Fruit fly (Drosophila melanogaster) whole organism, embryonic: ENCODE data around the gene CG10300.

Source experiments
- CG10274 ChIP-seq: fragments of 200-800 bp; sonication (Bioruptor generic); optimal IDR thresholded peaks from 3 replicates; lab custom pipeline; 2017; ENCODE audit warnings: missing biosample characterization, mild to moderate bottlenecking, missing genetic modification characterization
- CG10431 ChIP-seq: fragments of 200-800 bp; sonication (Bioruptor generic); optimal IDR thresholded peaks from 3 replicates; lab custom pipeline; 2018; ENCODE audit warnings: missing biosample characterization, mild to moderate bottlenecking, missing genetic modification characterization
- CG11560 ChIP-seq: fragments of 200-800 bp; sonication (Bioruptor generic); IDR thresholded peaks from 3 replicates; pipeline ENCODE4 v1.3.6; 2022; ENCODE audit warnings: missing biosample characterization, missing genetic modification characterization
- CG12104 ChIP-seq: fragments of 200-800 bp; sonication (Bioruptor generic); optimal IDR thresholded peaks from 3 replicates; lab custom pipeline; 2016; ENCODE audit warnings: missing biosample characterization, missing genetic modification characterization
- CG13296 ChIP-seq: fragments of 200-800 bp; sonication (Bioruptor generic); optimal IDR thresholded peaks from 3 replicates; lab custom pipeline; 2018; ENCODE audit warnings: missing biosample characterization, mild to moderate bottlenecking, missing genetic modification characterization
- CG14965 ChIP-seq: fragments of 200-800 bp; sonication (Bioruptor generic); optimal IDR thresholded peaks from 2 replicates; lab custom pipeline; 2016; ENCODE audit warnings: missing biosample characterization, missing genetic modification characterization, borderline replicate concordance
- CG30403 ChIP-seq: fragments of 200-800 bp; sonication (Bioruptor generic); optimal IDR thresholded peaks from 3 replicates; lab custom pipeline; 2016; ENCODE audit warnings: missing biosample characterization, missing genetic modification characterization
- CG32532 ChIP-seq: fragments of 200-800 bp; sonication (Bioruptor generic); IDR thresholded peaks from 2 replicates; pipeline ENCODE4 v1.3.6; 2022; ENCODE audit warnings: missing biosample characterization, missing genetic modification characterization
- CG3281 ChIP-seq: fragments of 200-800 bp; sonication (Bioruptor generic); optimal IDR thresholded peaks from 3 replicates; lab custom pipeline; 2017; ENCODE audit warnings: missing biosample characterization, mild to moderate bottlenecking, missing genetic modification characterization
- CG3407 ChIP-seq: fragments of 200-800 bp; sonication (Bioruptor generic); optimal IDR thresholded peaks from 2 replicates; lab custom pipeline; 2018; ENCODE audit warnings: missing biosample characterization, mild to moderate bottlenecking, missing genetic modification characterization
- CG4282 ChIP-seq: fragments of 200-800 bp; sonication (Bioruptor generic); optimal IDR thresholded peaks from 2 replicates; lab custom pipeline; 2016; ENCODE audit warnings: missing biosample characterization, missing genetic modification characterization
- CG43689 ChIP-seq: fragments of 200-800 bp; sonication (Bioruptor generic); IDR thresholded peaks from 2 replicates; pipeline ENCODE4 v1.3.6; 2022; ENCODE audit warnings: missing biosample characterization, missing genetic modification characterization
- CG6175 ChIP-seq: fragments of 200-800 bp; sonication (Bioruptor generic); IDR thresholded peaks from 3 replicates; pipeline ENCODE4 v1.3.6; 2022; ENCODE audit warnings: missing biosample characterization, missing genetic modification characterization
- CG6791 ChIP-seq: fragments of 200-800 bp; sonication (Bioruptor generic); IDR thresholded peaks from 3 replicates; pipeline ENCODE4 v1.3.6; 2022; ENCODE audit warnings: missing biosample characterization, missing genetic modification characterization; ENCODE audit not compliant: partially characterized antibody
- CG7556 ChIP-seq: fragments of 200-800 bp; sonication (Bioruptor generic); optimal IDR thresholded peaks from 2 replicates; lab custom pipeline; 2017; ENCODE audit warnings: missing biosample characterization, mild to moderate bottlenecking, missing genetic modification characterization
- CG7963 ChIP-seq: fragments of 200-800 bp; sonication (Bioruptor generic); IDR thresholded peaks from 3 replicates; pipeline ENCODE4 v1.3.6; 2022; ENCODE audit warnings: missing biosample characterization, missing genetic modification characterization; ENCODE audit not compliant: partially characterized antibody
- CG8924 ChIP-seq: fragments of 200-800 bp; optimal IDR thresholded peaks from 3 replicates; lab custom pipeline; 2019; ENCODE audit warnings: missing biosample characterization, mild to moderate bottlenecking, missing genetic modification characterization, moderate library complexity
- CG8944 ChIP-seq: fragments of 200-800 bp; sonication (Bioruptor generic); optimal IDR thresholded peaks from 3 replicates; lab custom pipeline; 2016; ENCODE audit warnings: missing biosample characterization, missing genetic modification characterization
- CTCF ChIP-seq: fragments of 200-800 bp; sonication (Bioruptor generic); optimal IDR thresholded peaks from 2 replicates; lab custom pipeline; 2017; ENCODE audit warnings: missing biosample characterization, mild to moderate bottlenecking, missing genetic modification characterization, moderate library complexity
- Dp ChIP-seq: fragments of 200-800 bp; sonication (Bioruptor generic); optimal IDR thresholded peaks from 2 replicates; lab custom pipeline; 2018; ENCODE audit warnings: missing biosample characterization, mild to moderate bottlenecking, missing genetic modification characterization, moderate library complexity
- Eip74EF ChIP-seq, 2 experiments: fragments of 200-800 bp in 1 of 2; fragments of >200 bp in 1 of 2; sonication (Bioruptor generic) in 1 of 2; optimal IDR thresholded peaks; 2 replicates each; lab custom pipeline; 2017 to 2019; ENCODE audit warnings: missing biosample characterization in 2 of 2, missing genetic modification characterization in 2 of 2, mild to moderate bottlenecking in 1 of 2, moderate library complexity in 1 of 2
- Ets65A ChIP-seq: fragments of 200-800 bp; sonication (Bioruptor generic); peaks from one replicate; lab custom pipeline; 2016; ENCODE audit warnings: missing biosample characterization, missing genetic modification characterization
- Ets97D ChIP-seq: fragments of 200-800 bp; sonication (Bioruptor generic); optimal IDR thresholded peaks from 3 replicates; lab custom pipeline; 2016; ENCODE audit warnings: missing biosample characterization, missing genetic modification characterization
- HLHmδ ChIP-seq: fragments of 200-800 bp; sonication (Bioruptor generic); optimal IDR thresholded peaks from 2 replicates; lab custom pipeline; 2018; ENCODE audit warnings: missing biosample characterization, mild to moderate bottlenecking, missing genetic modification characterization, moderate library complexity
- Jarid2 ChIP-seq: fragments of 200-800 bp; sonication (Bioruptor generic); optimal IDR thresholded peaks from 3 replicates; lab custom pipeline; 2017; ENCODE audit warnings: mild to moderate bottlenecking, missing biosample characterization, missing genetic modification reagents, missing genetic modification characterization
- Mrtf ChIP-seq: fragments of 200-800 bp; sonication (Bioruptor generic); IDR thresholded peaks from 3 replicates; pipeline ENCODE4 v1.3.6; 2022; ENCODE audit warnings: missing biosample characterization, missing genetic modification characterization
- Rx ChIP-seq: fragments of 200-800 bp; sonication (Bioruptor generic); IDR thresholded peaks from 2 replicates; pipeline ENCODE4 v1.3.6; 2022; ENCODE audit warnings: missing biosample characterization, missing genetic modification characterization
- Ssrp ChIP-seq: fragments of 200-800 bp; sonication (Bioruptor generic); optimal IDR thresholded peaks from 2 replicates; lab custom pipeline; 2018; ENCODE audit warnings: missing biosample characterization, mild to moderate bottlenecking, missing genetic modification characterization, moderate library complexity
- bbx ChIP-seq: fragments of 200-800 bp; sonication (Bioruptor generic); IDR thresholded peaks from 2 replicates; pipeline ENCODE4 v1.3.6; 2022; ENCODE audit warnings: missing biosample characterization, missing genetic modification characterization; ENCODE audit not compliant: partially characterized antibody
- corto ChIP-seq: fragments of 200-800 bp; sonication (Bioruptor generic); optimal IDR thresholded peaks from 2 replicates; lab custom pipeline; 2016; ENCODE audit warnings: missing biosample characterization, mild to moderate bottlenecking, missing genetic modification characterization, moderate library complexity
- dati ChIP-seq: fragments of 200-800 bp; sonication (Bioruptor generic); IDR thresholded peaks from 2 replicates; pipeline ENCODE4 v1.3.6; 2022; ENCODE audit warnings: missing biosample characterization, missing genetic modification characterization
- dm ChIP-seq: fragments of 200-800 bp; sonication (Bioruptor generic); optimal IDR thresholded peaks from 3 replicates; lab custom pipeline; 2016; ENCODE audit warnings: missing biosample characterization, missing genetic modification characterization
- dmrt11E ChIP-seq: fragments of 200-800 bp; sonication (Bioruptor generic); optimal IDR thresholded peaks from 3 replicates; lab custom pipeline; 2018; ENCODE audit warnings: missing biosample characterization, mild to moderate bottlenecking, missing genetic modification characterization, moderate library complexity
- dpn ChIP-seq, 2 experiments: fragments of 200-800 bp; sonication (Bioruptor generic); optimal IDR thresholded peaks; 3 replicates each; lab custom pipeline; 2016; ENCODE audit warnings: missing biosample characterization in 2 of 2, missing genetic modification characterization in 2 of 2
- ems ChIP-seq: fragments of 200-800 bp; sonication (Bioruptor generic); optimal IDR thresholded peaks from 3 replicates; lab custom pipeline; 2016; ENCODE audit warnings: missing biosample characterization, missing genetic modification characterization
- eyg ChIP-seq: fragments of 200-800 bp; sonication (Bioruptor generic); optimal IDR thresholded peaks from 3 replicates; lab custom pipeline; 2016; ENCODE audit warnings: missing biosample characterization, missing genetic modification characterization
- ftz-f1 ChIP-seq: fragments of 200-800 bp; sonication (Bioruptor generic); optimal IDR thresholded peaks from 2 replicates; lab custom pipeline; 2016; ENCODE audit warnings: missing biosample characterization, missing genetic modification characterization
- fu2 ChIP-seq: fragments of 200-800 bp; sonication (Bioruptor generic); optimal IDR thresholded peaks from 2 replicates; lab custom pipeline; 2016; ENCODE audit warnings: missing biosample characterization, missing genetic modification characterization
- gfzf ChIP-seq: fragments of 200-800 bp; sonication (Bioruptor generic); optimal IDR thresholded peaks from 2 replicates; lab custom pipeline; 2016; ENCODE audit warnings: missing biosample characterization, mild to moderate bottlenecking, missing genetic modification characterization, moderate library complexity
- gsb-n ChIP-seq: fragments of 200-800 bp; sonication (Bioruptor generic); optimal IDR thresholded peaks from 3 replicates; lab custom pipeline; 2018; ENCODE audit warnings: missing biosample characterization, mild to moderate bottlenecking, missing genetic modification characterization
- hbn ChIP-seq: fragments of 200-800 bp; sonication (Bioruptor generic); IDR thresholded peaks from 2 replicates; pipeline ENCODE4 v1.3.6; 2022; ENCODE audit warnings: missing biosample characterization, missing genetic modification characterization; ENCODE audit not compliant: partially characterized antibody
- ind ChIP-seq: fragments of 200-800 bp; sonication (Bioruptor generic); optimal IDR thresholded peaks from 3 replicates; lab custom pipeline; 2016; ENCODE audit warnings: missing biosample characterization, missing genetic modification characterization
- kni ChIP-seq: fragments of 200-800 bp; sonication (Bioruptor generic); optimal IDR thresholded peaks from 3 replicates; lab custom pipeline; 2017; ENCODE audit warnings: mild to moderate bottlenecking, missing biosample characterization, missing genetic modification reagents, missing genetic modification characterization
- knrl ChIP-seq: fragments of 200-800 bp; sonication (Bioruptor generic); IDR thresholded peaks from 3 replicates; pipeline ENCODE4 v1.3.6; 2022; ENCODE audit warnings: missing biosample characterization, missing genetic modification characterization; ENCODE audit not compliant: partially characterized antibody
- luna ChIP-seq: fragments of 200-800 bp; sonication (Bioruptor generic); optimal IDR thresholded peaks from 2 replicates; lab custom pipeline; 2016; ENCODE audit warnings: missing biosample characterization, missing genetic modification characterization
- mam ChIP-seq: fragments of 200-800 bp; sonication (Bioruptor generic); optimal IDR thresholded peaks from 3 replicates; lab custom pipeline; 2016; ENCODE audit warnings: missing biosample characterization, missing genetic modification characterization
- pum ChIP-seq: fragments of 200-800 bp; sonication (Bioruptor generic); optimal IDR thresholded peaks from 2 replicates; lab custom pipeline; 2016; ENCODE audit warnings: missing biosample characterization, missing genetic modification characterization
- sd ChIP-seq: fragments of 200-800 bp; sonication (Bioruptor generic); optimal IDR thresholded peaks from 3 replicates; lab custom pipeline; 2018; ENCODE audit warnings: missing biosample characterization, mild to moderate bottlenecking, missing genetic modification characterization, moderate library complexity
- ssp ChIP-seq: fragments of 200-800 bp; sonication (Bioruptor generic); IDR thresholded peaks from 2 replicates; pipeline ENCODE4 v1.3.6; 2022; ENCODE audit warnings: missing biosample characterization, missing genetic modification characterization
- stwl ChIP-seq: fragments of 200-800 bp; sonication (Bioruptor generic); optimal IDR thresholded peaks from 3 replicates; lab custom pipeline; 2018; ENCODE audit warnings: missing biosample characterization, mild to moderate bottlenecking, missing genetic modification characterization, moderate library complexity
- wek ChIP-seq: fragments of 200-800 bp; sonication (Bioruptor generic); optimal IDR thresholded peaks from 3 replicates; lab custom pipeline; 2018; ENCODE audit warnings: missing biosample characterization, mild to moderate bottlenecking, missing genetic modification characterization, moderate library complexity

The CG10300 gene

dm6 chr3R:23679911-23680336, 31.4 kb upstream of the CG10300 start, which contains the start of gene eIF3d1 (continued):
- TF ChIP-seq luna (GFP tag; lab: Kevin White, UChicago), result no peak
- no peak for TF ChIP-seq CG8924 (tag; lab: Kevin White, UChicago)
- TF ChIP-seq CG32532 (GFP tag; lab: Robert Waterston, UW), result no peak
- no peak for TF ChIP-seq Eip74EF (GFP tag; optimal IDR thresholded peaks at IDR 0.05; lab: Kevin White, UChicago)
- TF ChIP-seq CG11560 (tag; lab: Robert Waterston, UW), result peak; percentile 46; the same call in 1 of the 3 replicates
- no peak for TF ChIP-seq CG13296 (GFP tag; lab: Kevin White, UChicago)
- no peak for TF ChIP-seq CG7556 (GFP tag; lab: Kevin White, UChicago)
- no peak for TF ChIP-seq CG43689
- TF ChIP-seq ssp (GFP tag; lab: Robert Waterston, UW), result no peak
- TF ChIP-seq Ets65A (GFP tag; lab: Kevin White, UChicago), result peak; percentile 11
- TF ChIP-seq stwl (tag; lab: Kevin White, UChicago), result peak; percentile 76
- peak; percentile 32; the same call in 1 of the 3 replicates for TF ChIP-seq knrl (GFP tag; lab: Robert Waterston, UW)
- TF ChIP-seq gsb-n (tag; lab: Kevin White, UChicago), result no peak
- TF ChIP-seq CG6791 (GFP tag; lab: Robert Waterston, UW), result peak; percentile 57; the same call in 2 of the 3 replicates
- peak; percentile 23 for TF ChIP-seq fu2 (GFP tag; lab: Kevin White, UChicago)
- TF ChIP-seq dati (GFP tag; lab: Robert Waterston, UW), result 0 out of 2 replicates have a peak, but pooled peaks have one; percentile 20
- no peak for TF ChIP-seq CG8944
- TF ChIP-seq corto (GFP tag; lab: Kevin White, UChicago), result no peak
- no peak for TF ChIP-seq CG3281
- TF ChIP-seq Rx (GFP tag; lab: Robert Waterston, UW), result no peak
- no peak for TF ChIP-seq CG14965 (GFP tag; lab: Kevin White, UChicago)
- TF ChIP-seq gfzf (GFP tag; lab: Kevin White, UChicago), result peak; percentile 89
- no peak for TF ChIP-seq HLHmδ
- TF ChIP-seq CG3407 (GFP tag; lab: Kevin White, UChicago), result no peak
- peak; percentile 8 for TF ChIP-seq ems
- TF ChIP-seq ftz-f1, result peak; percentile 40
- peak; percentile 26 for TF ChIP-seq pum (GFP tag; lab: Kevin White, UChicago)
- peak; percentile 4 for TF ChIP-seq ind (GFP tag; lab: Kevin White, UChicago)
- TF ChIP-seq Dp, result peak; percentile 98
- TF ChIP-seq Jarid2 (GFP tag; lab: Kevin White, UChicago), result no peak
- peak; percentile 98 for TF ChIP-seq CTCF
- peak; percentile 18 for TF ChIP-seq mam (GFP tag; lab: Kevin White, UChicago)
- peak; percentile 20 for TF ChIP-seq CG30403 (GFP tag; lab: Kevin White, UChicago)
- no peak for TF ChIP-seq CG4282 (GFP tag; lab: Kevin White, UChicago)
- TF ChIP-seq CG10431, result no peak
- TF ChIP-seq CG7963 (GFP tag; lab: Robert Waterston, UW), result no peak
- TF ChIP-seq hbn (GFP tag; lab: Robert Waterston, UW), result no peak
- TF ChIP-seq dm (GFP tag; lab: Kevin White, UChicago), result peak; percentile 91
- peak in 1 of 2 experiments; percentile 35 for TF ChIP-seq dpn (GFP tag; optimal IDR thresholded peaks at IDR 0.05; lab: Kevin White, UChicago)
- peak; percentile 16 for TF ChIP-seq dmrt11E (tag; lab: Kevin White, UChicago)
- no peak for TF ChIP-seq bbx (GFP tag; lab: Robert Waterston, UW)
- TF ChIP-seq kni (GFP tag; lab: Kevin White, UChicago), result peak; percentile 90
- peak; percentile 90 for TF ChIP-seq sd
- no peak for TF ChIP-seq CG6175 (GFP tag; lab: Robert Waterston, UW)
- peak; percentile 77 for TF ChIP-seq Ets97D
- no peak for TF ChIP-seq CG10274 (GFP tag; lab: Kevin White, UChicago)
- no peak for TF ChIP-seq Ssrp (tag; lab: Kevin White, UChicago)
- TF ChIP-seq wek (GFP tag; lab: Kevin White, UChicago), result no peak
- no peak for TF ChIP-seq Mrtf (GFP tag; lab: Robert Waterston, UW)
- TF ChIP-seq eyg (GFP tag; lab: Kevin White, UChicago), result no peak
- TF ChIP-seq CG12104 (GFP tag; lab: Kevin White, UChicago), result no peak
